3 worm cellular contexts compared by ENCODE assay signal in genomic region chrX:12563589-12563988, ce11.
TF ChIP-seq lines count a peak whose summit lies in the region.

No protein-coding gene starts in this region.

TF ChIP-seq in whole organism, L1 larva, 84 proteins besides CTCF, POLR2A, EP300 and RAD21 (continued from another document and continues in another):
- no peak for TF ChIP-seq efl-3 (GFP tag; optimal IDR thresholded peaks at IDR 0.05; lab: Kevin White, UChicago)
- TF ChIP-seq lin-35 (GFP tag; optimal IDR thresholded peaks at IDR 0.05; lab: Kevin White, UChicago), result peak; percentile 45 to 64
- peak; percentile 56 for TF ChIP-seq fkh-10 (GFP tag; optimal IDR thresholded peaks at IDR 0.05; lab: Kevin White, UChicago)
- TF ChIP-seq C16A3.4 (tag; optimal IDR thresholded peaks at IDR 0.05; lab: Kevin White, UChicago), result peak; percentile 74
- TF ChIP-seq ceh-63 (GFP tag; optimal IDR thresholded peaks at IDR 0.05; lab: Kevin White, UChicago), result no peak
- TF ChIP-seq ama-1 (optimal IDR thresholded peaks at IDR 0.05; lab: Kevin White, UChicago), result no peak
- no peak for TF ChIP-seq vab-15 (tag; optimal IDR thresholded peaks at IDR 0.05; lab: Kevin White, UChicago)
- peak; percentile 75 for TF ChIP-seq swsn-7 (tag; optimal IDR thresholded peaks at IDR 0.05; lab: Kevin White, UChicago)
- TF ChIP-seq snpc-4 (tag; optimal IDR thresholded peaks at IDR 0.05; lab: Kevin White, UChicago), result peak; percentile 18
- TF ChIP-seq mef-2 (tag; optimal IDR thresholded peaks at IDR 0.05; lab: Kevin White, UChicago), result no peak
- peak in 1 of 3 experiments; percentile 25 for TF ChIP-seq dpl-1 (GFP tag; optimal IDR thresholded peaks at IDR 0.05; lab: Kevin White, UChicago)
- no peak for TF ChIP-seq pag-3 (tag; optimal IDR thresholded peaks at IDR 0.05; lab: Kevin White, UChicago; ENCODE audit: borderline replicate concordance, insufficient read depth)
- TF ChIP-seq grh-1 (GFP tag; IDR thresholded peaks at IDR 0.05; lab: Robert Waterston, UW), result no peak
- no peak for TF ChIP-seq unc-130 (tag; optimal IDR thresholded peaks at IDR 0.05; lab: Kevin White, UChicago)
- TF ChIP-seq egl-13 (tag; optimal IDR thresholded peaks at IDR 0.05; lab: Kevin White, UChicago), result peak; percentile 54
- peak; percentile 33 for TF ChIP-seq elt-2 (tag; optimal IDR thresholded peaks at IDR 0.05; lab: Kevin White, UChicago)
- TF ChIP-seq snu-23 (GFP tag; optimal IDR thresholded peaks at IDR 0.05; lab: Kevin White, UChicago), result peak; percentile 81
- TF ChIP-seq mep-1 (tag; optimal IDR thresholded peaks at IDR 0.05; lab: Kevin White, UChicago), result peak; percentile 83
- TF ChIP-seq elt-3 (tag; optimal IDR thresholded peaks at IDR 0.05; lab: Kevin White, UChicago), result peak in 1 of 6 experiments; percentile 53
- peak; percentile 61 for TF ChIP-seq xbp-1 (tag; optimal IDR thresholded peaks at IDR 0.05; lab: Kevin White, UChicago)
- peak; percentile 77 for TF ChIP-seq rnt-1 (tag; optimal IDR thresholded peaks at IDR 0.05; lab: Kevin White, UChicago)
- peak; percentile 38 for TF ChIP-seq fos-1 (tag; optimal IDR thresholded peaks at IDR 0.05; lab: Kevin White, UChicago)
- no peak for TF ChIP-seq zag-1 (tag; optimal IDR thresholded peaks at IDR 0.05; lab: Kevin White, UChicago)
- TF ChIP-seq nhr-90 (tag; optimal IDR thresholded peaks at IDR 0.05; lab: Kevin White, UChicago; ENCODE audit: poor library complexity), result peak; percentile 73
- peak; percentile 79 for TF ChIP-seq nhr-20 (tag; optimal IDR thresholded peaks at IDR 0.05; lab: Kevin White, UChicago)
- TF ChIP-seq nhr-19 (GFP tag; conservative IDR thresholded peaks at IDR 0.05; lab: Robert Waterston, UW), result peak; percentile 77
- TF ChIP-seq lin-14 (GFP tag; optimal IDR thresholded peaks at IDR 0.05; lab: Kevin White, UChicago), result peak; percentile 78
- peak; percentile 44 for TF ChIP-seq lin-13 (GFP tag; optimal IDR thresholded peaks at IDR 0.05; lab: Kevin White, UChicago)
- peak; percentile 22 for TF ChIP-seq aly-2 (tag; optimal IDR thresholded peaks at IDR 0.05; lab: Kevin White, UChicago)
- TF ChIP-seq tbx-2 (tag; optimal IDR thresholded peaks at IDR 0.05; lab: Kevin White, UChicago), result peak; percentile 68
- TF ChIP-seq aha-1 (tag; optimal IDR thresholded peaks at IDR 0.05; lab: Kevin White, UChicago), result no peak
- no peak for TF ChIP-seq unc-62 (GFP tag; optimal IDR thresholded peaks at IDR 0.05; lab: Kevin White, UChicago)
- TF ChIP-seq ceh-8 (GFP tag; optimal IDR thresholded peaks at IDR 0.05; lab: Kevin White, UChicago), result peak; percentile 41
- TF ChIP-seq irx-1 (tag; optimal IDR thresholded peaks at IDR 0.05; lab: Kevin White, UChicago), result peak; percentile 61
- TF ChIP-seq nhr-85 (tag; lab: Kevin White, UChicago), result peak; percentile 66
- peak; percentile 42 to 43 for TF ChIP-seq lsy-2 (tag; optimal IDR thresholded peaks at IDR 0.05; lab: Kevin White, UChicago)
- no peak for TF ChIP-seq fkh-4 (tag; optimal IDR thresholded peaks at IDR 0.05; lab: Kevin White, UChicago; ENCODE audit: borderline replicate concordance)
- TF ChIP-seq efl-1 (optimal IDR thresholded peaks at IDR 0.05; lab: Kevin White, UChicago), result peak; percentile 28 to 36
- peak in 1 of 2 experiments; percentile 95 for TF ChIP-seq efl-1 (GFP tag; optimal IDR thresholded peaks at IDR 0.05 in 1 of 2; lab: Kevin White, UChicago)
- no peak for TF ChIP-seq lin-39 (tag; optimal IDR thresholded peaks at IDR 0.05; lab: Kevin White, UChicago)
- peak; percentile 60 for TF ChIP-seq unc-86 (tag; optimal IDR thresholded peaks at IDR 0.05; lab: Kevin White, UChicago)
- TF ChIP-seq skn-1 (tag; optimal IDR thresholded peaks at IDR 0.05; lab: Kevin White, UChicago), result peak; percentile 36
- peak; percentile 70 for TF ChIP-seq jun-1 (tag; optimal IDR thresholded peaks at IDR 0.05; lab: Kevin White, UChicago)
- peak; percentile 76 for TF ChIP-seq nhr-71 (tag; optimal IDR thresholded peaks at IDR 0.05; lab: Kevin White, UChicago)

TF ChIP-seq in whole organism, L3 larva, 47 proteins besides CTCF, POLR2A, EP300 and RAD21 (continued from another document):
- TF ChIP-seq fkh-2 (tag; optimal IDR thresholded peaks at IDR 0.05; lab: Kevin White, UChicago) (no peak), nhr-67 (tag; optimal IDR thresholded peaks at IDR 0.05; lab: Kevin White, UChicago) (no peak)

TF ChIP-seq in whole organism, young adult, 124 proteins besides CTCF, POLR2A, EP300 and RAD21 (continued from another document and continues in another):
- TF ChIP-seq mel-28 (tag; optimal IDR thresholded peaks at IDR 0.05; lab: Kevin White, UChicago; ENCODE audit: borderline replicate concordance) (peak; percentile 50), lag-1 (GFP tag; IDR thresholded peaks at IDR 0.05; lab: Robert Waterston, UW) (no peak), lin-54 (GFP tag; optimal IDR thresholded peaks at IDR 0.05; lab: Kevin White, UChicago) (no peak), snpc-1.1 (tag; optimal IDR thresholded peaks at IDR 0.05; lab: Kevin White, UChicago; ENCODE audit: insufficient read depth) (peak; percentile 82), gei-17 (GFP tag; optimal IDR thresholded peaks at IDR 0.05; lab: Kevin White, UChicago) (peak; percentile 76), B0261.1 (tag; optimal IDR thresholded peaks at IDR 0.05; lab: Kevin White, UChicago) (peak; percentile 98), madf-8 (GFP tag; conservative IDR thresholded peaks at IDR 0.05; lab: Robert Waterston, UW) (no peak), die-1 (tag; optimal IDR thresholded peaks at IDR 0.05; lab: Kevin White, UChicago) (peak; percentile 96), mes-4 (tag; optimal IDR thresholded peaks at IDR 0.05; lab: Kevin White, UChicago) (peak; percentile 80), nhr-120 (GFP tag; IDR thresholded peaks at IDR 0.05; lab: Robert Waterston, UW) (no peak; the same call in 1 of the 2 replicates), xnd-1 (tag; optimal IDR thresholded peaks at IDR 0.05; lab: Kevin White, UChicago) (no peak), F57A8.1 (GFP tag; optimal IDR thresholded peaks at IDR 0.05; lab: Kevin White, UChicago) (peak; percentile 90), nhr-179 (tag; optimal IDR thresholded peaks at IDR 0.05; lab: Kevin White, UChicago) (peak; percentile 76), ztf-18 (tag; optimal IDR thresholded peaks at IDR 0.05; lab: Kevin White, UChicago) (peak; percentile 72), pbrm-1 (GFP tag; IDR thresholded peaks at IDR 0.05; lab: Robert Waterston, UW) (peak; percentile 95), D2030.7 (GFP tag; IDR thresholded peaks at IDR 0.05; lab: Robert Waterston, UW) (peak; percentile 70), unc-62 (GFP tag; optimal IDR thresholded peaks at IDR 0.05; lab: Kevin White, UChicago) (no peak), F37B4.10 (GFP tag; IDR thresholded peaks at IDR 0.05; lab: Robert Waterston, UW) (peak; percentile 93; the same call in 1 of the 2 replicates), nfya-2 (GFP tag; IDR thresholded peaks at IDR 0.05; lab: Robert Waterston, UW) (peak; percentile 94), lsl-1 (GFP tag; optimal IDR thresholded peaks at IDR 0.05; lab: Kevin White, UChicago) (no peak), attf-6 (GFP tag; IDR thresholded peaks at IDR 0.05; lab: Robert Waterston, UW) (peak; percentile 81), him-1 (tag; optimal IDR thresholded peaks at IDR 0.05; lab: Kevin White, UChicago) (peak; percentile 96), Y67H2A.10 (GFP tag; conservative IDR thresholded peaks at IDR 0.05; lab: Robert Waterston, UW) (peak; percentile 67; the same call in 1 of the 2 replicates), let-526 (GFP tag; IDR thresholded peaks at IDR 0.05; lab: Robert Waterston, UW) (peak; percentile 85), zfh-2 (GFP tag; conservative IDR thresholded peaks at IDR 0.05; lab: Robert Waterston, UW) (no peak), efl-1 (GFP tag; optimal IDR thresholded peaks at IDR 0.05; lab: Kevin White, UChicago) (no peak), mxl-1 (tag; optimal IDR thresholded peaks at IDR 0.05; lab: Kevin White, UChicago) (peak; percentile 93), egl-44 (GFP tag; IDR thresholded peaks at IDR 0.05; lab: Robert Waterston, UW) (peak; percentile 91), lsy-27 (tag; optimal IDR thresholded peaks at IDR 0.05; lab: Kevin White, UChicago; ENCODE audit: borderline replicate concordance, insufficient read depth) (peak; percentile 44), pha-4 (tag; optimal IDR thresholded peaks at IDR 0.05; lab: Kevin White, UChicago) (no peak), snpc-1.3 (tag; optimal IDR thresholded peaks at IDR 0.05; lab: Kevin White, UChicago; ENCODE audit: insufficient read depth) (peak; percentile 91), rcor-1 (GFP tag; IDR thresholded peaks at IDR 0.05; lab: Robert Waterston, UW) (peak; percentile 88), bed-2 (GFP tag; IDR thresholded peaks at IDR 0.05; lab: Robert Waterston, UW) (peak; percentile 51; the same call in 1 of the 2 replicates), lin-40 (tag; optimal IDR thresholded peaks at IDR 0.05; lab: Kevin White, UChicago) (no peak), aptf-2 (GFP tag; conservative IDR thresholded peaks at IDR 0.05; lab: Robert Waterston, UW) (no peak), ceh-40 (GFP tag; IDR thresholded peaks at IDR 0.05; lab: Robert Waterston, UW) (peak; percentile 93), repo-1 (tag; optimal IDR thresholded peaks at IDR 0.05; lab: Kevin White, UChicago) (peak; percentile 79), hmg-1.2 (GFP tag; IDR thresholded peaks at IDR 0.05; lab: Robert Waterston, UW) (peak; percentile 88), ztf-25 (GFP tag; IDR thresholded peaks at IDR 0.05; lab: Robert Waterston, UW) (peak; percentile 93), ceh-27 (GFP tag; optimal IDR thresholded peaks at IDR 0.05; lab: Kevin White, UChicago) (peak; percentile 81), athp-1 (tag; optimal IDR thresholded peaks at IDR 0.05; lab: Kevin White, UChicago) (peak; percentile 76), ccch-3 (GFP tag; optimal IDR thresholded peaks at IDR 0.05; lab: Kevin White, UChicago) (no peak), F49E8.2 (tag; optimal IDR thresholded peaks at IDR 0.05; lab: Kevin White, UChicago; ENCODE audit: insufficient read depth) (peak; percentile 42), rec-8 (tag; optimal IDR thresholded peaks at IDR 0.05; lab: Kevin White, UChicago) (peak; percentile 85 to 89), F22D6.2 (tag; optimal IDR thresholded peaks at IDR 0.05; lab: Kevin White, UChicago) (peak; percentile 46), C17E4.6 (GFP tag; IDR thresholded peaks at IDR 0.05; lab: Robert Waterston, UW) (no peak), ekl-4 (GFP tag; IDR thresholded peaks at IDR 0.05; lab: Robert Waterston, UW) (peak; percentile 86), tbp1 (GFP tag; optimal IDR thresholded peaks at IDR 0.05; lab: Kevin White, UChicago) (peak; percentile 97), K12H6.12 (tag; optimal IDR thresholded peaks at IDR 0.05; lab: Kevin White, UChicago) (peak; percentile 70), snpc-4 (GFP tag; optimal IDR thresholded peaks at IDR 0.05; lab: Kevin White, UChicago) (peak; percentile 84), snpc-4 (tag; optimal IDR thresholded peaks at IDR 0.05; lab: Kevin White, UChicago) (peak in 1 of 4 experiments; percentile 12), C06A6.2 (GFP tag; conservative IDR thresholded peaks at IDR 0.05; lab: Robert Waterston, UW) (peak; percentile 57; the same call in 1 of the 2 replicates), B0336.3 (GFP tag; IDR thresholded peaks at IDR 0.05; lab: Robert Waterston, UW) (no peak), F39B2.1 (GFP tag; IDR thresholded peaks at IDR 0.05; lab: Robert Waterston, UW) (0 out of 2 replicates have a peak, but pooled peaks have one; percentile 40), ztf-6 (GFP tag; IDR thresholded peaks at IDR 0.05; lab: Robert Waterston, UW) (peak; percentile 81), nfya-1 (tag; optimal IDR thresholded peaks at IDR 0.05; lab: Kevin White, UChicago; ENCODE audit: borderline replicate concordance, insufficient read depth) (no peak), ztf-28 (GFP tag; IDR thresholded peaks at IDR 0.05; lab: Robert Waterston, UW) (no peak; the same call in 1 of the 2 replicates), akir-1 (GFP tag; optimal IDR thresholded peaks at IDR 0.05; lab: Kevin White, UChicago) (peak; percentile 79), ceh-79 (tag; optimal IDR thresholded peaks at IDR 0.05; lab: Kevin White, UChicago) (peak; percentile 45), T26A5.8 (tag; optimal IDR thresholded peaks at IDR 0.05; lab: Kevin White, UChicago) (peak; percentile 55), unc-130 (GFP tag; optimal IDR thresholded peaks at IDR 0.05; lab: Kevin White, UChicago) (peak; percentile 51), madf-6 (GFP tag; IDR thresholded peaks at IDR 0.05; lab: Robert Waterston, UW) (no peak), ZK185.1 (tag; optimal IDR thresholded peaks at IDR 0.05; lab: Kevin White, UChicago; ENCODE audit: poor library complexity, severe bottlenecking) (peak; percentile 88), F52B5.7 (tag; optimal IDR thresholded peaks at IDR 0.05; lab: Kevin White, UChicago) (no peak), bed-1 (GFP tag; IDR thresholded peaks at IDR 0.05; lab: Robert Waterston, UW) (0 out of 2 replicates have a peak, but pooled peaks have one; percentile 86), nhr-80 (tag; optimal IDR thresholded peaks at IDR 0.05; lab: Kevin White, UChicago) (peak; percentile 36), ceh-91 (GFP tag; IDR thresholded peaks at IDR 0.05; lab: Robert Waterston, UW) (peak; percentile 32; the same call in 1 of the 2 replicates), B0019.2 (GFP tag; conservative IDR thresholded peaks at IDR 0.05; lab: Robert Waterston, UW) (no peak), lin-35 (GFP tag; optimal IDR thresholded peaks at IDR 0.05; lab: Kevin White, UChicago) (no peak), madf-10 (tag; optimal IDR thresholded peaks at IDR 0.05; lab: Kevin White, UChicago) (peak; percentile 76), hlh-12 (tag; optimal IDR thresholded peaks at IDR 0.05; lab: Kevin White, UChicago) (peak; percentile 78), T07F8.4 (tag; optimal IDR thresholded peaks at IDR 0.05; lab: Kevin White, UChicago) (peak; percentile 79), F57C9.4 (tag; optimal IDR thresholded peaks at IDR 0.05; lab: Kevin White, UChicago) (no peak), B0035.1 (tag; optimal IDR thresholded peaks at IDR 0.05; lab: Kevin White, UChicago) (peak; percentile 63), attf-3 (GFP tag; conservative IDR thresholded peaks at IDR 0.05; lab: Robert Waterston, UW) (peak; percentile 49), hsf-1 (GFP tag; IDR thresholded peaks at IDR 0.05; lab: Robert Waterston, UW) (peak; percentile 71), nhr-27 (tag; optimal IDR thresholded peaks at IDR 0.05; lab: Kevin White, UChicago) (peak; percentile 60), hrde-1 (tag; optimal IDR thresholded peaks at IDR 0.05; lab: Kevin White, UChicago; ENCODE audit: borderline replicate concordance) (peak; percentile 75), F55B11.4 (tag; optimal IDR thresholded peaks at IDR 0.05; lab: Kevin White, UChicago; ENCODE audit: borderline replicate concordance, insufficient read depth) (no peak), ztf-3 (GFP tag; optimal IDR thresholded peaks at IDR 0.05; lab: Kevin White, UChicago) (peak; percentile 53), egrh-3 (GFP tag; IDR thresholded peaks at IDR 0.05; lab: Robert Waterston, UW) (no peak; the same call in none of the 2 replicates), F33H1.4 (GFP tag; IDR thresholded peaks at IDR 0.05; lab: Robert Waterston, UW) (no peak), nhr-90 (tag; optimal IDR thresholded peaks at IDR 0.05; lab: Kevin White, UChicago) (peak; percentile 92), dpl-1 (GFP tag; optimal IDR thresholded peaks at IDR 0.05; lab: Kevin White, UChicago) (no peak), ceh-100 (GFP tag; IDR thresholded peaks at IDR 0.05; lab: Robert Waterston, UW) (peak; percentile 50; the same call in 1 of the 2 replicates), sea-2 (GFP tag; IDR thresholded peaks at IDR 0.05; lab: Robert Waterston, UW) (peak; percentile 65; the same call in 1 of the 2 replicates), tbx-9 (tag; optimal IDR thresholded peaks at IDR 0.05; lab: Kevin White, UChicago; ENCODE audit: borderline replicate concordance) (no peak)
